Fruit fly (Drosophila melanogaster): ENCODE data around the gene jp.
A peak's percentile ranks its signal among the peaks of the same experiment; 100 is the strongest.

jp gene

DNA sequence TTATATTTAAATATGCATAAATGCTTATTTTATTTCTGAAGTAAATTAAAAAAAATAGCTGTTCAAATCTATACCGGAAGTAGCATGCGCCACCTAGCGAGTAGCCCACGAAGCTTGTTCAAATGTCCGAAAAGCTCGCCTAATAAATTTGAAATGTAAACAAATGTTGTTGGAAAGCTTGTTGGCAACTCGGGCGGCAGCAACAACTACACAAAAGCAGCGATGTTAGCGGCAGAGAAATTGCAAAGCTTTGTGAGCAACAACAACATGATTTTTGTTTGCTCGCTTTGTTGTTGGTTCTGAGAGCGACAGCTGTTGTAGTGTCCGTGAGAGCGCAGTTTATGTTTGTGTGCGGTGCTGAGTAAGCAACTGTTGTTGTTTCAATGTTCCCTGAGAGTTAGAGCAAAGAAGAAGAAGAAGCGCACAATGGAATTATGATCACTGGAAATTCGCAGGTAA, 877 bp upstream of the jp start (continued):
- TF ChIP-seq CG1603 (tag; optimal IDR thresholded peaks at IDR 0.05) (peak; percentile 94), NK7.1 (GFP tag; optimal IDR thresholded peaks at IDR 0.05) (peak; percentile 96), al (GFP tag; IDR thresholded peaks at IDR 0.05) (peak; percentile 89), CG4617 (GFP tag; optimal IDR thresholded peaks at IDR 0.05; ENCODE audit: borderline replicate concordance) (peak; percentile 88), CG8924 (tag; optimal IDR thresholded peaks at IDR 0.05) (peak; percentile 94), yki (optimal IDR thresholded peaks at IDR 0.05) (no peak)

DNA sequence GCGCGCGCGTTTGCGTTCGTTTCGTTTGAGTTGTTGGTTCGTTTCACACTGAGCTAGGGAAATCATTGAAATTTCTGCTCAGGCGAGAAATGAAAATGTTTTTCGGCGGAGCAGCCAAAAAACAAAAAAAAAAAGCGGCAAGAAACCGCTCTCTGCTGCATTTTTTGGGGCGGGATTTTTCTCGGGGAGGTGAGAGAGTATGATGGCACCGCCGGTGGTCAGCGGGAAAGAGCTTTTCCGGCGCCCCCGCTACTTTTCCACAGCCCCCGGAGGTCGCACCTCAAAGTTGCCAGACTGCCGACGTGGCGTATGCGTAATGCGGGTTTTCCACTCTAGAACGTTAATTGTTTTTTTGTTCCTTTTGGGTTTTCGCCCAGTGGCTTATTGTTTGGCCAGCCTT, 1.2 kb downstream of the jp start, which contains the start of gene CG46468:
Gene CG46468 (minus strand): TSS at position 52 of the 400 bp plus-strand sequence.
- TF ChIP-seq CG4730 (GFP tag; IDR thresholded peaks at IDR 0.05) (0 out of 2 replicates have a peak, but pooled peaks have one; percentile 10), Rfx (GFP tag; IDR thresholded peaks at IDR 0.05) (0 out of 2 replicates have a peak, but pooled peaks have one; percentile 20), sr (GFP tag; IDR thresholded peaks at IDR 0.05) (peak; percentile 55; the same call in 2 of the 3 replicates), Oaz (GFP tag; IDR thresholded peaks at IDR 0.05) (no peak), Usf (GFP tag; optimal IDR thresholded peaks at IDR 0.05) (no peak), CG10543 (GFP tag; optimal IDR thresholded peaks at IDR 0.05) (no peak), CG13123 (GFP tag; optimal IDR thresholded peaks at IDR 0.05) (no peak), CG1603 (tag; optimal IDR thresholded peaks at IDR 0.05) (no peak), Vsx1 (GFP tag; optimal IDR thresholded peaks at IDR 0.05) (no peak), jing (GFP tag; optimal IDR thresholded peaks at IDR 0.05) (no peak), fu2 (GFP tag; optimal IDR thresholded peaks at IDR 0.05) (no peak), Med (GFP tag) (peak; percentile 38), Dip2 (GFP tag; IDR thresholded peaks at IDR 0.05) (no peak), ab (GFP tag; optimal IDR thresholded peaks at IDR 0.05) (no peak), CG7372 (GFP tag; IDR thresholded peaks at IDR 0.05) (0 out of 2 replicates have a peak, but pooled peaks have one; percentile 9), Fer1 (GFP tag; optimal IDR thresholded peaks at IDR 0.05) (no peak), salm (tag; optimal IDR thresholded peaks at IDR 0.05) (no peak), Ets65A (GFP tag) (peak; percentile 10), CG14965 (GFP tag; optimal IDR thresholded peaks at IDR 0.05; ENCODE audit: borderline replicate concordance) (no peak), kah (GFP tag; optimal IDR thresholded peaks at IDR 0.05) (no peak), Camta (GFP tag; optimal IDR thresholded peaks at IDR 0.05) (no peak), dmrt11E (tag; optimal IDR thresholded peaks at IDR 0.05) (no peak), row (GFP tag; IDR thresholded peaks at IDR 0.05) (0 out of 3 replicates have a peak, but pooled peaks have one; percentile 17), NFAT (GFP tag; IDR thresholded peaks at IDR 0.05) (no peak), crol (GFP tag; IDR thresholded peaks at IDR 0.05) (peak; percentile 71), Oli (tag; optimal IDR thresholded peaks at IDR 0.05) (no peak), CG15269 (tag; optimal IDR thresholded peaks at IDR 0.05) (no peak), CG12942 (GFP tag; optimal IDR thresholded peaks at IDR 0.05) (no peak), CG32772 (GFP tag; IDR thresholded peaks at IDR 0.05) (peak; percentile 11; the same call in 1 of the 2 replicates)

DNA sequence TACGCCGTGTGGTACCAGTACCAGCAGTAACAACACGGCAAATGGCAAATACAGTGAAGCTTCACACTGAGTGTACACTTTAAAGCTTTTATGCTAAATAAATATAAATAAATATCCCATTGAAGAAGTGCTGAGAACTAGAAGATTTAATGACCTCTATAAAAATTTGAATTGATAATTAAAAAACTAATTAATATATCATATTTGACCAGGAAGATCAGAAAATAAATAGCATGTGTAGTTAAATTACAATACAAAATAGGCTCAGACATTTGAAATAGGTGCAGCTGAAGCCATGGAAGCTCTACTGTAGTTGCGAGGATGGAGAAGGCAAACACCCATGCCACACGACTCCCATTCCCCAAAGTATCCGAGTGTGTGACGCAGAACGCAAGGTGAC, 2.0 kb downstream of the jp start:
- no peak for TF ChIP-seq Atf3 (GFP tag; optimal IDR thresholded peaks at IDR 0.05)
- no peak for TF ChIP-seq CG31365 (tag; optimal IDR thresholded peaks at IDR 0.05)
- no peak for TF ChIP-seq CG10462 (GFP tag; optimal IDR thresholded peaks at IDR 0.05)
- TF ChIP-seq al (GFP tag; IDR thresholded peaks at IDR 0.05) = 0 out of 2 replicates have a peak, but pooled peaks have one; percentile 19
- TF ChIP-seq pita (GFP tag; optimal IDR thresholded peaks at IDR 0.05) = no peak
- no peak for TF ChIP-seq kah (GFP tag; optimal IDR thresholded peaks at IDR 0.05)
- TF ChIP-seq CG7271 (tag; optimal IDR thresholded peaks at IDR 0.05) = no peak
- TF ChIP-seq HHEX (GFP tag; optimal IDR thresholded peaks at IDR 0.05) = peak; percentile 42
- no peak for TF ChIP-seq CG7928 (GFP tag; optimal IDR thresholded peaks at IDR 0.05)
- TF ChIP-seq fu2 (GFP tag; optimal IDR thresholded peaks at IDR 0.05) = no peak
- no peak for TF ChIP-seq Taf1 (GFP tag; IDR thresholded peaks at IDR 0.05)
- TF ChIP-seq CG30431 (GFP tag; optimal IDR thresholded peaks at IDR 0.05) = no peak
- TF ChIP-seq CG16815 (GFP tag; optimal IDR thresholded peaks at IDR 0.05) = peak; percentile 18
- no peak for TF ChIP-seq toy (GFP tag; IDR thresholded peaks at IDR 0.05)
- TF ChIP-seq CG10431 (GFP tag; optimal IDR thresholded peaks at IDR 0.05) = no peak
- peak; percentile 36 for TF ChIP-seq ind (GFP tag; optimal IDR thresholded peaks at IDR 0.05)
- TF ChIP-seq Blimp-1 (GFP tag; optimal IDR thresholded peaks at IDR 0.05) = peak; percentile 50
- TF ChIP-seq Stat92E (GFP tag; optimal IDR thresholded peaks at IDR 0.05) = no peak
- no peak for TF ChIP-seq sim (GFP tag; IDR thresholded peaks at IDR 0.05)

Data from whole organism, embryonic.